Fruit fly (Drosophila melanogaster) whole organism, embryonic: ENCODE measurements around the gene prt.

Experiments
- Atf-2 ChIP-seq: fragments of 200-800 bp; sonication (Bioruptor generic); optimal IDR thresholded peaks from 2 replicates; lab custom pipeline; 2016; ENCODE audit warnings: missing biosample characterization, missing genetic modification characterization
- B-H2 ChIP-seq: fragments of 200-800 bp; sonication (Bioruptor generic); optimal IDR thresholded peaks from 2 replicates; lab custom pipeline; 2018; ENCODE audit warnings: missing biosample characterization, mild to moderate bottlenecking, missing genetic modification characterization
- Bteb2 ChIP-seq: fragments of 200-800 bp; sonication (Bioruptor generic); optimal IDR thresholded peaks from 2 replicates; lab custom pipeline; 2016; ENCODE audit warnings: missing biosample characterization, missing genetic modification characterization
- CG11093 ChIP-seq: fragments of 200-800 bp; sonication (Bioruptor generic); IDR thresholded peaks from 3 replicates; pipeline ENCODE4 v1.3.6; 2022; ENCODE audit warnings: missing biosample characterization, missing genetic modification characterization
- CG11696 ChIP-seq: fragments of 200-800 bp; sonication (Bioruptor generic); IDR thresholded peaks from 2 replicates; pipeline ENCODE4 v1.3.6; 2022; ENCODE audit warnings: missing biosample characterization, missing genetic modification characterization
- CG12071 ChIP-seq: fragments of 200-800 bp; sonication (Bioruptor generic); optimal IDR thresholded peaks from 3 replicates; lab custom pipeline; 2018; ENCODE audit warnings: missing biosample characterization, mild to moderate bottlenecking, missing genetic modification characterization
- CG13424 ChIP-seq: fragments of 200-800 bp; sonication (Bioruptor generic); optimal IDR thresholded peaks from 2 replicates; lab custom pipeline; 2019; ENCODE audit warnings: missing biosample characterization, mild to moderate bottlenecking, missing genetic modification characterization, moderate library complexity
- CG15601 ChIP-seq: fragments of 200-800 bp; sonication (Bioruptor generic); optimal IDR thresholded peaks from 3 replicates; lab custom pipeline; 2019; ENCODE audit warnings: missing biosample characterization, mild to moderate bottlenecking, missing genetic modification characterization, moderate library complexity
- CG1603 ChIP-seq: fragments of 200-800 bp; sonication (Bioruptor generic); optimal IDR thresholded peaks from 2 replicates; lab custom pipeline; 2019; ENCODE audit warnings: missing biosample characterization, mild to moderate bottlenecking, missing genetic modification characterization, moderate library complexity
- CG16779 ChIP-seq: fragments of 200-800 bp; sonication (Bioruptor generic); IDR thresholded peaks from 2 replicates; pipeline ENCODE4 v1.3.6; 2022; ENCODE audit warnings: missing biosample characterization, missing genetic modification characterization
- CG16813 ChIP-seq: fragments of 200-800 bp; sonication (Bioruptor generic); IDR thresholded peaks from 3 replicates; pipeline ENCODE4 v1.3.6; 2022; ENCODE audit warnings: missing biosample characterization, missing genetic modification characterization; ENCODE audit not compliant: partially characterized antibody
- CG17328 ChIP-seq: fragments of 200-800 bp; sonication (Bioruptor generic); IDR thresholded peaks from 2 replicates; pipeline ENCODE4 v1.3.6; 2022; ENCODE audit warnings: missing biosample characterization, missing genetic modification characterization
- CG17385 ChIP-seq: fragments of 200-800 bp; sonication (Bioruptor generic); optimal IDR thresholded peaks from 3 replicates; lab custom pipeline; 2018; ENCODE audit warnings: missing biosample characterization, mild to moderate bottlenecking, missing genetic modification characterization
- CG18476 ChIP-seq: fragments of 200-800 bp; sonication (Bioruptor generic); optimal IDR thresholded peaks from 2 replicates; lab custom pipeline; 2016; ENCODE audit warnings: missing biosample characterization, mild to moderate bottlenecking, missing genetic modification characterization
- CG2889 ChIP-seq: fragments of 200-800 bp; sonication (Bioruptor generic); IDR thresholded peaks from 3 replicates; pipeline ENCODE4 v1.3.6; 2022; ENCODE audit warnings: missing biosample characterization, missing genetic modification characterization
- CG34376 ChIP-seq: fragments of 200-800 bp; sonication (Bioruptor generic); optimal IDR thresholded peaks from 2 replicates; lab custom pipeline; 2018; ENCODE audit warnings: missing biosample characterization, mild to moderate bottlenecking, missing genetic modification characterization
- CG4424 ChIP-seq: fragments of 200-800 bp; sonication (Bioruptor generic); optimal IDR thresholded peaks from 3 replicates; lab custom pipeline; 2016; ENCODE audit warnings: missing biosample characterization, missing genetic modification characterization
- CG4820 ChIP-seq: fragments of 200-800 bp; sonication (Bioruptor generic); optimal IDR thresholded peaks from 3 replicates; lab custom pipeline; 2016; ENCODE audit warnings: missing biosample characterization, missing genetic modification characterization
- CG5180 ChIP-seq: fragments of 200-800 bp; sonication (Bioruptor generic); optimal IDR thresholded peaks from 3 replicates; lab custom pipeline; 2017; ENCODE audit warnings: missing biosample characterization, missing genetic modification characterization, mild to moderate bottlenecking, moderate library complexity, missing genetic modification reagents
- CG7357 ChIP-seq: fragments of 200-800 bp; sonication (Bioruptor generic); IDR thresholded peaks from 3 replicates; pipeline ENCODE4 v1.3.6; 2022; ENCODE audit warnings: missing biosample characterization, missing genetic modification characterization
- Dbx ChIP-seq: fragments of 200-800 bp; sonication (Bioruptor generic); IDR thresholded peaks from 3 replicates; pipeline ENCODE4 v1.3.6; 2022; ENCODE audit warnings: missing biosample characterization, missing genetic modification characterization
- Dek ChIP-seq: fragments of 200-800 bp; sonication (Bioruptor generic); optimal IDR thresholded peaks from 3 replicates; lab custom pipeline; 2019; ENCODE audit warnings: missing biosample characterization, mild to moderate bottlenecking, missing genetic modification characterization, moderate library complexity
- ERR ChIP-seq: fragments of 200-800 bp; sonication (Bioruptor generic); optimal IDR thresholded peaks from 2 replicates; lab custom pipeline; 2016; ENCODE audit warnings: missing biosample characterization, missing genetic modification characterization
- H15 ChIP-seq: fragments of 200-800 bp; sonication (Bioruptor generic); IDR thresholded peaks from 3 replicates; pipeline ENCODE4 v1.3.6; 2022; ENCODE audit warnings: missing biosample characterization, missing genetic modification characterization
- HLH4C ChIP-seq: fragments of 200-800 bp; sonication (Bioruptor generic); IDR thresholded peaks from 3 replicates; pipeline ENCODE4 v1.3.6; 2022; ENCODE audit warnings: missing biosample characterization, missing genetic modification characterization; ENCODE audit not compliant: partially characterized antibody
- MTF-1 ChIP-seq: fragments of 200-800 bp; sonication (Bioruptor generic); optimal IDR thresholded peaks from 2 replicates; lab custom pipeline; 2018; ENCODE audit warnings: missing biosample characterization, mild to moderate bottlenecking, missing genetic modification characterization, borderline replicate concordance
- PHDP ChIP-seq: fragments of 200-800 bp; sonication (Bioruptor generic); optimal IDR thresholded peaks from 3 replicates; lab custom pipeline; 2018; ENCODE audit warnings: missing biosample characterization, mild to moderate bottlenecking, missing genetic modification characterization, moderate library complexity
- Ptx1 ChIP-seq: fragments of 200-800 bp; sonication (Bioruptor generic); IDR thresholded peaks from 2 replicates; pipeline ENCODE4 v1.3.6; 2022; ENCODE audit warnings: missing biosample characterization, missing genetic modification characterization
- Ravus ChIP-seq: fragments of 200-800 bp; sonication (Bioruptor generic); IDR thresholded peaks from 2 replicates; pipeline ENCODE4 v1.3.6; 2022; ENCODE audit warnings: missing biosample characterization, missing genetic modification characterization
- TFAM ChIP-seq: fragments of 200-800 bp; sonication (Bioruptor generic); optimal IDR thresholded peaks from 2 replicates; lab custom pipeline; 2017; ENCODE audit warnings: missing biosample characterization, missing genetic modification characterization, inconsistent platforms
- Tbp ChIP-seq: fragments of >200 bp; optimal IDR thresholded peaks from 2 replicates; lab custom pipeline; 2018; ENCODE audit warnings: missing biosample characterization, missing genetic modification characterization
- Trl ChIP-seq, 3 experiments: fragments of >200 bp in 2 of 3; fragments of 200-800 bp in 1 of 3; sonication (Bioruptor generic) in 1 of 3; optimal IDR thresholded peaks; 2 replicates in 1 of 3; 3 replicates in 2 of 3; lab custom pipeline; 2016 to 2017; ENCODE audit warnings: missing biosample characterization in 1 of 3, missing genetic modification characterization in 1 of 3
- ash1 ChIP-seq: fragments of 200-800 bp; sonication (Bioruptor generic); optimal IDR thresholded peaks from 2 replicates; lab custom pipeline; 2018; ENCODE audit warnings: missing biosample characterization, mild to moderate bottlenecking, missing genetic modification characterization
- bigmax ChIP-seq: fragments of 200-800 bp; sonication (Bioruptor generic); optimal IDR thresholded peaks from 2 replicates; lab custom pipeline; 2018; ENCODE audit warnings: missing biosample characterization, mild to moderate bottlenecking, missing genetic modification characterization
- corto ChIP-seq: fragments of 200-800 bp; sonication (Bioruptor generic); optimal IDR thresholded peaks from 2 replicates; lab custom pipeline; 2016; ENCODE audit warnings: missing biosample characterization, mild to moderate bottlenecking, missing genetic modification characterization, moderate library complexity
- ems ChIP-seq: fragments of 200-800 bp; sonication (Bioruptor generic); optimal IDR thresholded peaks from 3 replicates; lab custom pipeline; 2016; ENCODE audit warnings: missing biosample characterization, missing genetic modification characterization
- gsb ChIP-seq: fragments of 200-800 bp; sonication (Bioruptor generic); IDR thresholded peaks from 2 replicates; pipeline ENCODE4 v1.3.6; 2022; ENCODE audit warnings: missing biosample characterization, missing genetic modification characterization
- ham ChIP-seq: fragments of 200-800 bp; sonication (Bioruptor generic); IDR thresholded peaks from 2 replicates; pipeline ENCODE4 v1.3.6; 2022; ENCODE audit warnings: missing biosample characterization, missing genetic modification characterization
- ken ChIP-seq: fragments of 200-800 bp; sonication (Bioruptor generic); IDR thresholded peaks from 3 replicates; pipeline ENCODE4 v1.3.6; 2022; ENCODE audit warnings: missing biosample characterization, missing genetic modification characterization
- kni ChIP-seq: fragments of 200-800 bp; sonication (Bioruptor generic); optimal IDR thresholded peaks from 3 replicates; lab custom pipeline; 2017; ENCODE audit warnings: mild to moderate bottlenecking, missing biosample characterization, missing genetic modification reagents, missing genetic modification characterization
- nerfin-2 ChIP-seq: fragments of 200-800 bp; sonication (Bioruptor generic); IDR thresholded peaks from 2 replicates; pipeline ENCODE4 v1.3.6; 2022; ENCODE audit warnings: missing biosample characterization, missing genetic modification characterization; ENCODE audit not compliant: partially characterized antibody
- onecut ChIP-seq: fragments of 200-800 bp; sonication (Bioruptor generic); IDR thresholded peaks from 2 replicates; pipeline ENCODE4 v1.3.6; 2022; ENCODE audit warnings: missing biosample characterization, missing genetic modification characterization
- pros ChIP-seq: fragments of 200-800 bp; sonication (Bioruptor generic); optimal IDR thresholded peaks from 3 replicates; lab custom pipeline; 2019; ENCODE audit warnings: missing biosample characterization, mild to moderate bottlenecking, missing genetic modification characterization, moderate library complexity
- run ChIP-seq: fragments of 200-800 bp; sonication (Bioruptor generic); optimal IDR thresholded peaks from 3 replicates; lab custom pipeline; 2018; ENCODE audit warnings: missing biosample characterization, mild to moderate bottlenecking, missing genetic modification characterization
- sens ChIP-seq: fragments of 200-800 bp; sonication (Bioruptor generic); peaks from one replicate; lab custom pipeline; 2016; ENCODE audit warnings: missing biosample characterization, missing genetic modification characterization
- slou ChIP-seq: fragments of 200-800 bp; sonication (Bioruptor generic); optimal IDR thresholded peaks from 3 replicates; lab custom pipeline; 2016; ENCODE audit warnings: missing biosample characterization, missing genetic modification characterization
- tio ChIP-seq: fragments of 200-800 bp; sonication (Bioruptor generic); optimal IDR thresholded peaks from 2 replicates; lab custom pipeline; 2017; ENCODE audit warnings: missing biosample characterization, missing genetic modification characterization, inconsistent platforms
- trem ChIP-seq: fragments of 200-800 bp; optimal IDR thresholded peaks from 3 replicates; lab custom pipeline; 2019; ENCODE audit warnings: missing biosample characterization, mild to moderate bottlenecking, missing genetic modification characterization, moderate library complexity

The prt gene

DNA sequence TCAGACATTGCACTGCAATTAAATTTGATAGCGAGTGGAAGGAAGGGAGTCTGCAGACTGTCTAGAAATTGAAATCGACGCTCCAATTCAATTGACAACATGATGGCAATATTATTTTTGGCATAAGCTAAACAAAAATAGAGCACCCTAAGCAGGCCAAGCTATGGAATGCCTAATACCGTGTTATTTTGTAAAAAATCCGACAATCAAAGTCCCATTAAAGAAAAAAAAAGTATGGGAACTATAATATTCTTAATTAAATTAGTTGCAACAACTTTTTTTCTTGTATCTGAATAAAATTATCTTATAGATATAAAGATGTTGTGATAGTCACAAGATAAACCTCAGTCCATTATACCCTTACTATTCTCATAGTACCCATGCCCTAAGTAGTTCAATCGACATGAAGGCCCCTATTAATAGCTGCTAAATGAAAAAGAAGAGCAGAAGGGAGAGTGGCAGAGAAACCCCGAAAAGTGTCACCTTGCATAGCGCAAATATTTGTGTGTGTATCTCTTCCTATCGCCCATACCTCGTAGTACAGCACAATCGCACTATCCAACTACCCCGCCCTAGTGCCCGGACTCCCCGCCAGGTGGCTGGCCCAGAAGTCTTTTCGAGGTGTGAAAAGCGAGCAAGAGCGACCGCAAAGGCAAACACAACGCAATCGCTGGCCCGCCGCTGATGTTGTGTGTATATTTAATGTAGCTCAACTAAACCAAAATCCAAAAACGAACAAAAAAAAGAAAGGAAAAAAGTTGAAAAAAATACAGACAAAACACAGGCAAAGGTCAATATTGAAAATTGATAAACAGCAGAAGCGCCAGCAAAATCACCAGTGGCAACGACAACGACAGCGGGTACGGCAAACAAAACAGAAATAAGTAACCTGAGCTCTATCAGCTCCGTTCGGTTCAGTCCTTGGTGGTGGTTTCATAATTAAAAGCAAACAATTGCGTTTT, 41.2 kb downstream of the prt start (continued):
- TF ChIP-seq onecut (GFP tag; lab: Robert Waterston, UW) = peak; percentile 71
- peak; percentile 23 for TF ChIP-seq TFAM (GFP tag; lab: Kevin White, UChicago)
- TF ChIP-seq CG11696 (GFP tag; lab: Robert Waterston, UW) = peak; percentile 36
- TF ChIP-seq trem = peak; percentile 11
- no peak for TF ChIP-seq Dbx
- no peak for TF ChIP-seq ham (GFP tag; lab: Robert Waterston, UW)
- TF ChIP-seq HLH4C (GFP tag; lab: Robert Waterston, UW) = no peak
- no peak for TF ChIP-seq CG18476 (GFP tag; lab: Kevin White, UChicago)
- no peak for TF ChIP-seq ash1 (GFP tag; lab: Kevin White, UChicago)
- peak; percentile 5 for TF ChIP-seq CG1603 (tag; lab: Kevin White, UChicago)
- peak; percentile 61 for TF ChIP-seq Ptx1 (GFP tag; lab: Robert Waterston, UW)
- TF ChIP-seq gsb (GFP tag; lab: Robert Waterston, UW) = no peak
- TF ChIP-seq PHDP (tag; lab: Kevin White, UChicago) = peak; percentile 43
- no peak for TF ChIP-seq CG2889 (GFP tag; lab: Robert Waterston, UW)
- no peak for TF ChIP-seq CG16779 (GFP tag; lab: Robert Waterston, UW)
- peak; percentile 24 for TF ChIP-seq Dek
- TF ChIP-seq slou (GFP tag; lab: Kevin White, UChicago) = no peak
- 0 out of 2 replicates have a peak, but pooled peaks have one; percentile 11 for TF ChIP-seq nerfin-2 (GFP tag; lab: Robert Waterston, UW)
- peak; percentile 88 for TF ChIP-seq run (tag; lab: Kevin White, UChicago)
- no peak for TF ChIP-seq B-H2
- peak; percentile 90 for TF ChIP-seq kni (GFP tag; lab: Kevin White, UChicago)
- peak; percentile 44 for TF ChIP-seq Atf-2
- TF ChIP-seq Ravus (GFP tag; lab: Robert Waterston, UW) = no peak
- peak; percentile 88 for TF ChIP-seq CG34376 (GFP tag; lab: Kevin White, UChicago)
- TF ChIP-seq tio (GFP tag; lab: Kevin White, UChicago) = no peak
- TF ChIP-seq CG7357 (GFP tag; lab: Robert Waterston, UW) = no peak
- TF ChIP-seq ems (GFP tag; lab: Kevin White, UChicago) = no peak
- TF ChIP-seq CG17385 (GFP tag; lab: Kevin White, UChicago) = peak; percentile 65
- peak; percentile 88 for TF ChIP-seq CG15601 (tag; lab: Kevin White, UChicago)
- TF ChIP-seq bigmax = no peak
- TF ChIP-seq CG13424 = peak; percentile 56
- peak; percentile 96 for TF ChIP-seq sens
- TF ChIP-seq MTF-1 (GFP tag; lab: Kevin White, UChicago) = peak; percentile 84
- peak; percentile 68 for TF ChIP-seq CG5180 (GFP tag; lab: Kevin White, UChicago)
- peak; percentile 1 for TF ChIP-seq CG4820 (GFP tag; lab: Kevin White, UChicago)
- TF ChIP-seq CG4424 (GFP tag; lab: Kevin White, UChicago) = peak; percentile 24
- TF ChIP-seq Bteb2 (GFP tag; lab: Kevin White, UChicago) = peak; percentile 22
- TF ChIP-seq H15 (GFP tag; lab: Robert Waterston, UW) = no peak; the same call in 2 of the 3 replicates
- TF ChIP-seq corto (GFP tag; lab: Kevin White, UChicago) = no peak
- 0 out of 3 replicates have a peak, but pooled peaks have one; percentile 6 for TF ChIP-seq ken (GFP tag; lab: Robert Waterston, UW)
- no peak for TF ChIP-seq CG11093 (GFP tag; lab: Robert Waterston, UW)
- TF ChIP-seq Trl (optimal IDR thresholded peaks at IDR 0.05; lab: Kevin White, UChicago) = no peak
- TF ChIP-seq Trl (GFP tag; optimal IDR thresholded peaks at IDR 0.05; lab: Kevin White, UChicago) = peak; percentile 77
- TF ChIP-seq Tbp (GFP tag; lab: Kevin White, UChicago) = no peak
- TF ChIP-seq CG12071 = peak; percentile 55
- TF ChIP-seq CG16813 = no peak
- peak; percentile 23; the same call in 1 of the 2 replicates for TF ChIP-seq CG17328 (GFP tag; lab: Robert Waterston, UW)
- no peak for TF ChIP-seq ERR (GFP tag; lab: Kevin White, UChicago)
- TF ChIP-seq pros (GFP tag; lab: Kevin White, UChicago) = no peak
